Worm (Caenorhabditis elegans) whole organism, midembryonic: Measurements from ENCODE around the gene tam-1.

Experiments used
- T22C8.4 ChIP-seq: fragments of 200-800 bp; sonication (Bioruptor generic); IDR thresholded peaks from 2 replicates; pipeline ENCODE4 v1.3.6; 2022; ENCODE audit warnings: missing genetic modification characterization, missing compliant biosample characterization
- flt-1 ChIP-seq: fragments of 200-800 bp; sonication (Bioruptor generic); IDR thresholded peaks from 2 replicates; pipeline ENCODE4 v1.3.6; 2022; ENCODE audit warnings: missing genetic modification characterization, missing compliant biosample characterization
- ref-1 ChIP-seq: fragments of 200-800 bp; sonication (Bioruptor generic); conservative IDR thresholded peaks from 2 replicates; pipeline ENCODE4 v1.3.6; 2022; ENCODE audit warnings: missing genetic modification reagents, missing genetic modification characterization, missing compliant biosample characterization
- tab-1 ChIP-seq: fragments of 200-800 bp; sonication (Bioruptor generic); IDR thresholded peaks from 2 replicates; pipeline ENCODE4 v1.3.6; 2022; ENCODE audit warnings: missing genetic modification characterization, missing compliant biosample characterization
- ztf-23 ChIP-seq: fragments of 200-800 bp; sonication (Bioruptor generic); IDR thresholded peaks from 2 replicates; pipeline ENCODE4 v1.3.6; 2022; ENCODE audit warnings: missing genetic modification reagents, missing genetic modification characterization, missing compliant biosample characterization
- ztf-29 ChIP-seq: fragments of 200-800 bp; sonication (Bioruptor generic); IDR thresholded peaks from 2 replicates; pipeline ENCODE4 v1.3.6; 2022; ENCODE audit warnings: missing genetic modification reagents, missing genetic modification characterization, missing compliant biosample characterization

- TF ChIP-seq ztf-29 (no peak), ztf-23 (GFP tag; lab: Robert Waterston, UW) (no peak), tab-1 (GFP tag; lab: Robert Waterston, UW) (no peak), T22C8.4 (GFP tag; lab: Robert Waterston, UW) (no peak), ref-1 (GFP tag; lab: Robert Waterston, UW) (no peak), flt-1 (GFP tag; lab: Robert Waterston, UW) (no peak)
Observed at ce11 chrV:4914879-4915278, 48.0 kb downstream of the tam-1 start, which contains the start of gene H23N18.6.
